Worm (Caenorhabditis elegans) whole organism, L3 larva: ENCODE results near the gene F59E11.7.

ENCODE experiments used
- nhr-76 ChIP-seq: fragments of 150-350 bp; sonication (generic microtip); optimal IDR thresholded peaks from 5 replicates; lab custom pipeline; 2014; ENCODE audit warnings: missing biosample characterization, missing genetic modification characterization
- snpc-4 ChIP-seq: fragments of 150-350 bp; optimal IDR thresholded peaks from 2 replicates; lab custom pipeline; 2014; ENCODE audit warnings: missing biosample characterization, missing genetic modification characterization

DNA sequence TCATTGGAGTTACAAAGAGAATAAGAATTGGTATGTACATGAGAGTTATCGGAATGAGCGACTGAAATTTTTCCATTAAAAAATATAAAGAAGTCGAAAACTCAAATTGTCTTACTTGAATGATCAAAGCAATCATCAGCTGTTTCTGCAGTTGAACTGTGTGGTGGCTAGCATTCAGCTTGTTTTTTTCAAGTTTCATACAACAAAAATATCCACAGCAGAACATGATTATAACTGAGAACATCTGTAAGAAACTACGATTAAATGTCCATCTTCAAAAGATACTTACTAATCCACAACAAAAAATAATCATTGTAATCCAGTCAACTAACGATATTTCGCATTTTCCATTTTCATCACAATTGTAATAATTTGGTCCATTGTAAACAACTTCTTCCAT, 5.3 kb upstream of the F59E11.7 start:
- TF ChIP-seq nhr-76 (no peak), snpc-4 (tag; lab: Kevin White, UChicago) (no peak)
